Fruit fly (Drosophila melanogaster) whole organism, embryonic: ENCODE results near the gene Smox.

Source experiments
- Aef1 ChIP-seq: fragments of 200-800 bp; sonication (Bioruptor generic); IDR thresholded peaks from 3 replicates; pipeline ENCODE4 v1.3.6; 2022; ENCODE audit warnings: missing biosample characterization, missing genetic modification characterization
- B-H2 ChIP-seq: fragments of 200-800 bp; sonication (Bioruptor generic); optimal IDR thresholded peaks from 2 replicates; lab custom pipeline; 2018; ENCODE audit warnings: missing biosample characterization, mild to moderate bottlenecking, missing genetic modification characterization
- CG11560 ChIP-seq: fragments of 200-800 bp; sonication (Bioruptor generic); IDR thresholded peaks from 3 replicates; pipeline ENCODE4 v1.3.6; 2022; ENCODE audit warnings: missing biosample characterization, missing genetic modification characterization
- CG11723 ChIP-seq: fragments of 200-800 bp; sonication (Bioruptor generic); optimal IDR thresholded peaks from 2 replicates; lab custom pipeline; 2017; ENCODE audit warnings: missing biosample characterization, mild to moderate bottlenecking, missing genetic modification characterization
- CG15011 ChIP-seq: fragments of 200-800 bp; sonication (Bioruptor generic); optimal IDR thresholded peaks from 3 replicates; lab custom pipeline; 2018; ENCODE audit warnings: missing biosample characterization, mild to moderate bottlenecking, missing genetic modification characterization
- CG15073 ChIP-seq: fragments of 200-800 bp; sonication (Bioruptor generic); optimal IDR thresholded peaks from 2 replicates; lab custom pipeline; 2016; ENCODE audit warnings: missing biosample characterization, missing genetic modification characterization
- CG15514 ChIP-seq: fragments of 200-800 bp; sonication (Bioruptor generic); optimal IDR thresholded peaks from 3 replicates; lab custom pipeline; 2017; ENCODE audit warnings: missing biosample characterization, missing genetic modification characterization, mild to moderate bottlenecking, moderate library complexity, missing genetic modification reagents
- CG16815 ChIP-seq: fragments of 200-800 bp; sonication (Bioruptor generic); optimal IDR thresholded peaks from 3 replicates; lab custom pipeline; 2017; ENCODE audit warnings: missing biosample characterization, mild to moderate bottlenecking, missing genetic modification characterization
- CG17361 ChIP-seq: fragments of 200-800 bp; sonication (Bioruptor generic); IDR thresholded peaks from 3 replicates; pipeline ENCODE4 v1.3.6; 2022; ENCODE audit warnings: missing biosample characterization, missing genetic modification characterization
- CG17568 ChIP-seq: fragments of 200-800 bp; sonication (Bioruptor generic); optimal IDR thresholded peaks from 2 replicates; lab custom pipeline; 2018; ENCODE audit warnings: missing biosample characterization, mild to moderate bottlenecking, missing genetic modification characterization, moderate library complexity
- CG34224 ChIP-seq: fragments of 200-800 bp; sonication (Bioruptor generic); IDR thresholded peaks from 3 replicates; pipeline ENCODE4 v1.3.6; 2022; ENCODE audit warnings: missing biosample characterization, missing genetic modification characterization; ENCODE audit not compliant: partially characterized antibody
- CG3726 ChIP-seq: fragments of 200-800 bp; sonication (Bioruptor generic); IDR thresholded peaks from 3 replicates; pipeline ENCODE4, ENCODE4 v1.3.6; 2022; ENCODE audit warnings: missing biosample characterization, missing genetic modification characterization
- CG6813 ChIP-seq: fragments of 200-800 bp; sonication (Bioruptor generic); optimal IDR thresholded peaks from 2 replicates; lab custom pipeline; 2017; ENCODE audit warnings: missing biosample characterization, missing genetic modification characterization, mild to moderate bottlenecking, moderate library complexity, missing genetic modification reagents
- CG9609 ChIP-seq: fragments of 200-800 bp; sonication (Bioruptor generic); optimal IDR thresholded peaks from 3 replicates; lab custom pipeline; 2016; ENCODE audit warnings: missing biosample characterization, missing genetic modification characterization
- CG9727 ChIP-seq: fragments of 200-800 bp; sonication (Bioruptor generic); optimal IDR thresholded peaks from 3 replicates; lab custom pipeline; 2017; ENCODE audit warnings: missing biosample characterization, mild to moderate bottlenecking, missing genetic modification characterization
- CHES-1-like ChIP-seq: fragments of 200-800 bp; sonication (Bioruptor generic); optimal IDR thresholded peaks from 2 replicates; lab custom pipeline; 2016; ENCODE audit warnings: missing biosample characterization, missing genetic modification characterization
- CrebB ChIP-seq: fragments of 200-800 bp; sonication (Bioruptor generic); optimal IDR thresholded peaks from 3 replicates; lab custom pipeline; 2018; ENCODE audit warnings: missing biosample characterization, mild to moderate bottlenecking, missing genetic modification characterization
- Dek ChIP-seq: fragments of 200-800 bp; sonication (Bioruptor generic); optimal IDR thresholded peaks from 3 replicates; lab custom pipeline; 2019; ENCODE audit warnings: missing biosample characterization, mild to moderate bottlenecking, missing genetic modification characterization, moderate library complexity
- Dip3 ChIP-seq: fragments of 200-800 bp; sonication (Bioruptor generic); optimal IDR thresholded peaks from 3 replicates; lab custom pipeline; 2016; ENCODE audit warnings: missing biosample characterization, missing genetic modification characterization
- Doc2 ChIP-seq: fragments of 200-800 bp; sonication (Bioruptor generic); IDR thresholded peaks from 2 replicates; pipeline ENCODE4 v1.3.6; 2022; ENCODE audit warnings: missing biosample characterization, missing genetic modification characterization
- Drgx ChIP-seq: fragments of 200-800 bp; sonication (Bioruptor generic); IDR thresholded peaks from 2 replicates; pipeline ENCODE4 v1.3.6; 2022; ENCODE audit warnings: missing biosample characterization, missing genetic modification characterization
- H2.0 ChIP-seq: fragments of 200-800 bp; sonication (Bioruptor generic); IDR thresholded peaks from 2 replicates; pipeline ENCODE4 v1.3.6; 2022; ENCODE audit warnings: missing biosample characterization, missing genetic modification characterization
- HmgZ ChIP-seq: fragments of 200-800 bp; sonication (Bioruptor generic); optimal IDR thresholded peaks from 2 replicates; lab custom pipeline; 2018; ENCODE audit warnings: missing biosample characterization, mild to moderate bottlenecking, missing genetic modification characterization
- Hmr ChIP-seq: fragments of 200-800 bp; sonication (Bioruptor generic); optimal IDR thresholded peaks from 3 replicates; lab custom pipeline; 2017; ENCODE audit warnings: mild to moderate bottlenecking, missing biosample characterization, missing genetic modification reagents, missing genetic modification characterization
- Hr39 ChIP-seq: fragments of >200 bp; optimal IDR thresholded peaks from 2 replicates; lab custom pipeline; 2017
- Hsf ChIP-seq: fragments of 200-800 bp; sonication (Bioruptor generic); optimal IDR thresholded peaks from 3 replicates; lab custom pipeline; 2016; ENCODE audit warnings: missing biosample characterization, missing genetic modification characterization
- Mes4 ChIP-seq: fragments of 200-800 bp; sonication (Bioruptor generic); optimal IDR thresholded peaks from 2 replicates; lab custom pipeline; 2016; ENCODE audit warnings: missing biosample characterization, missing genetic modification characterization
- Ssrp ChIP-seq: fragments of 200-800 bp; sonication (Bioruptor generic); optimal IDR thresholded peaks from 2 replicates; lab custom pipeline; 2018; ENCODE audit warnings: missing biosample characterization, mild to moderate bottlenecking, missing genetic modification characterization, moderate library complexity
- Tbp ChIP-seq: fragments of >200 bp; optimal IDR thresholded peaks from 2 replicates; lab custom pipeline; 2018; ENCODE audit warnings: missing biosample characterization, missing genetic modification characterization
- amos ChIP-seq: fragments of 200-800 bp; sonication (Bioruptor generic); IDR thresholded peaks from 2 replicates; pipeline ENCODE4 v1.3.6; 2022; ENCODE audit warnings: missing biosample characterization, missing genetic modification characterization; ENCODE audit not compliant: partially characterized antibody
- bowl ChIP-seq: fragments of 200-800 bp; sonication (Bioruptor generic); IDR thresholded peaks from 2 replicates; pipeline ENCODE4 v1.3.6; 2022; ENCODE audit warnings: missing biosample characterization, missing genetic modification characterization
- dpn ChIP-seq, 2 experiments: fragments of 200-800 bp; sonication (Bioruptor generic); optimal IDR thresholded peaks; 3 replicates each; lab custom pipeline; 2016; ENCODE audit warnings: missing biosample characterization in 2 of 2, missing genetic modification characterization in 2 of 2
- eyg ChIP-seq: fragments of 200-800 bp; sonication (Bioruptor generic); optimal IDR thresholded peaks from 3 replicates; lab custom pipeline; 2016; ENCODE audit warnings: missing biosample characterization, missing genetic modification characterization
- fd3F ChIP-seq: fragments of 200-800 bp; sonication (Bioruptor generic); optimal IDR thresholded peaks from 2 replicates; lab custom pipeline; 2018; ENCODE audit warnings: missing biosample characterization, mild to moderate bottlenecking, missing genetic modification characterization, moderate library complexity
- gcm2 ChIP-seq: fragments of 200-800 bp; sonication (Bioruptor generic); optimal IDR thresholded peaks from 2 replicates; lab custom pipeline; 2016; ENCODE audit warnings: missing biosample characterization, missing genetic modification characterization
- her ChIP-seq: fragments of 200-800 bp; sonication (Bioruptor generic); optimal IDR thresholded peaks from 2 replicates; lab custom pipeline; 2016; ENCODE audit warnings: missing biosample characterization, missing genetic modification characterization
- lbe ChIP-seq: fragments of 200-800 bp; sonication (Bioruptor generic); optimal IDR thresholded peaks from 2 replicates; lab custom pipeline; 2016; ENCODE audit warnings: missing biosample characterization, mild to moderate bottlenecking, missing genetic modification characterization
- org-1 ChIP-seq: fragments of 200-800 bp; sonication (Bioruptor generic); optimal IDR thresholded peaks from 2 replicates; lab custom pipeline; 2017; ENCODE audit warnings: missing biosample characterization, missing genetic modification characterization
- pb ChIP-seq: fragments of 200-800 bp; sonication (Bioruptor generic); optimal IDR thresholded peaks from 3 replicates; lab custom pipeline; 2016; ENCODE audit warnings: missing biosample characterization, missing genetic modification characterization
- pfk ChIP-seq: fragments of 200-800 bp; sonication (Bioruptor generic); optimal IDR thresholded peaks from 2 replicates; lab custom pipeline; 2018; ENCODE audit warnings: missing biosample characterization, mild to moderate bottlenecking, missing genetic modification characterization, moderate library complexity
- pita ChIP-seq: fragments of 200-800 bp; sonication (Bioruptor generic); optimal IDR thresholded peaks from 2 replicates; lab custom pipeline; 2017; ENCODE audit warnings: missing biosample characterization, mild to moderate bottlenecking, missing genetic modification characterization
- psq ChIP-seq: fragments of 200-800 bp; sonication (Bioruptor generic); optimal IDR thresholded peaks from 2 replicates; lab custom pipeline; 2017; ENCODE audit warnings: missing biosample characterization, missing genetic modification characterization
- run ChIP-seq: fragments of 200-800 bp; sonication (Bioruptor generic); optimal IDR thresholded peaks from 3 replicates; lab custom pipeline; 2018; ENCODE audit warnings: missing biosample characterization, mild to moderate bottlenecking, missing genetic modification characterization
- scrt ChIP-seq: fragments of 200-800 bp; sonication (Bioruptor generic); optimal IDR thresholded peaks from 2 replicates; lab custom pipeline; 2018; ENCODE audit warnings: missing biosample characterization, mild to moderate bottlenecking, missing genetic modification characterization, moderate library complexity
- sisA ChIP-seq: fragments of 200-800 bp; sonication (Bioruptor generic); IDR thresholded peaks from 2 replicates; pipeline ENCODE4 v1.3.6; 2022; ENCODE audit warnings: missing biosample characterization, missing genetic modification characterization
- tna ChIP-seq: fragments of 200-800 bp; sonication (Bioruptor generic); IDR thresholded peaks from 2 replicates; pipeline ENCODE4 v1.3.6; 2022; ENCODE audit warnings: missing biosample characterization, missing genetic modification characterization; ENCODE audit not compliant: partially characterized antibody
- ttk ChIP-seq: fragments of 200-800 bp; sonication (Bioruptor generic); IDR thresholded peaks from 2 replicates; pipeline ENCODE4 v2.1.2; 2022; ENCODE audit warnings: missing biosample characterization, missing genetic modification characterization
- vvl ChIP-seq: fragments of 200-800 bp; sonication (Bioruptor generic); IDR thresholded peaks from 2 replicates; pipeline ENCODE4 v1.3.6; 2022; ENCODE audit warnings: missing biosample characterization, missing genetic modification characterization
- wek ChIP-seq: fragments of 200-800 bp; sonication (Bioruptor generic); optimal IDR thresholded peaks from 3 replicates; lab custom pipeline; 2018; ENCODE audit warnings: missing biosample characterization, mild to moderate bottlenecking, missing genetic modification characterization, moderate library complexity

Gene Smox

DNA sequence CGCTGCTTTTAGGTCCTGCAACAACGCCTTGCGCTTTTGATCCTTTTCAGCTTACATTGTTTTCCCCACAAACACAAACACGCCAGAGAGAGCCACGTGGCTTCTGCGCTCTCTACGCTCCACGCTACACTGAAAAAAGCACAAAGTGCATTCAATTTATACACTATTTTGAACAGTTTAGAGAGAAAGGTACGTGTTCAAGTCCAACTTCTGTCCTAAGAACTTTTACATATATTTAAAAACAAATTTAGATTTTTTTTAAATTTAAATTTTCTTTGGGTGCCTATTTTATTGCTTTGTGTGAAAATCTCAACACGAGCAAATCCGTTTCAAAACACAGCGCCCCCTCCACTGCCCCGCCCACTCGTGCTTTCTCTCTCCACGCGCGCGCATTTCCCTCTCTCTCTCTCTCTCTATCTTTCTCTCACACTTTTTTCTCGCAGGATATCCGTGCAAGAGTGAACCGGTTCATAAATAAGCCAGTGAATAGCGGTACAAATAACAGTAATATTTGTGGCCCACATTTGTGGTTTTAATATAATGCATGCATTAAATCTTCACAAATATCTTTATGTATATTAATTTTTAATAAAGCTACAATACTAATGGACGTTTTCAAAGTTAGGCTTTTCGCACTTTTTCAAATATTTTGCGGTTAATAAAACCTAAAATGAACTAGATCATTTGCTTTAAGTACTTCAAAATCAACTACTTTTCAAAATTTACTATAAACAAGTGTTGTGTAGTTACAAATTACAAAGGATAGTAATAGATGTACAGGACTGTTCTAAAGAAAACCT is 41.9 kb downstream of the Smox start (continued):
- no peak for TF ChIP-seq Tbp (GFP tag; lab: Kevin White, UChicago)
- peak; percentile 53 for TF ChIP-seq Ssrp
- peak; percentile 86 for TF ChIP-seq scrt (GFP tag; lab: Kevin White, UChicago)
- peak; percentile 76 for TF ChIP-seq Hsf (GFP tag; lab: Kevin White, UChicago)
- no peak for TF ChIP-seq pfk
- TF ChIP-seq B-H2: peak; percentile 31
- TF ChIP-seq CrebB: peak; percentile 74
- TF ChIP-seq CG15011 (GFP tag; lab: Kevin White, UChicago): peak; percentile 57
- peak; percentile 82 for TF ChIP-seq H2.0
- peak; percentile 52 for TF ChIP-seq CG11723
- TF ChIP-seq run (tag; lab: Kevin White, UChicago): peak; percentile 74
- TF ChIP-seq lbe (GFP tag; lab: Kevin White, UChicago): peak; percentile 49
- TF ChIP-seq CG11560 (tag; lab: Robert Waterston, UW): peak; percentile 71
- no peak for TF ChIP-seq CG34224 (GFP tag; lab: Robert Waterston, UW)
- no peak for TF ChIP-seq Hr39 (lab: Kevin White, UChicago)
- TF ChIP-seq CG15073 (GFP tag; lab: Kevin White, UChicago): peak; percentile 41
- peak; percentile 26 for TF ChIP-seq her (GFP tag; lab: Kevin White, UChicago)
- TF ChIP-seq CG15514: peak; percentile 97
- TF ChIP-seq CG17568 (GFP tag; lab: Kevin White, UChicago): peak; percentile 71
- peak; percentile 79; the same call in 1 of the 2 replicates for TF ChIP-seq bowl (GFP tag; lab: Robert Waterston, UW)
- TF ChIP-seq pita: no peak
- no peak for TF ChIP-seq Doc2 (GFP tag; lab: Robert Waterston, UW)
- peak; percentile 92 for TF ChIP-seq vvl
- no peak for TF ChIP-seq eyg (GFP tag; lab: Kevin White, UChicago)
- peak; percentile 13 for TF ChIP-seq CG9609 (GFP tag; lab: Kevin White, UChicago)
- no peak for TF ChIP-seq tna
- peak; percentile 74 for TF ChIP-seq fd3F (GFP tag; lab: Kevin White, UChicago)
- peak; percentile 57 to 75 for TF ChIP-seq dpn (GFP tag; optimal IDR thresholded peaks at IDR 0.05; lab: Kevin White, UChicago)
- TF ChIP-seq Aef1: peak; percentile 81
- TF ChIP-seq psq: peak; percentile 46
- TF ChIP-seq Dip3 (GFP tag; lab: Kevin White, UChicago): peak; percentile 42
- peak; percentile 78; the same call in 1 of the 3 replicates for TF ChIP-seq CG3726
- TF ChIP-seq sisA (GFP tag; lab: Robert Waterston, UW): peak; percentile 85
- peak; percentile 86 for TF ChIP-seq Dek
- TF ChIP-seq Drgx (GFP tag; lab: Robert Waterston, UW): peak; percentile 91
- peak; percentile 4 for TF ChIP-seq gcm2
- peak; percentile 17 for TF ChIP-seq pb (GFP tag; lab: Kevin White, UChicago)
- TF ChIP-seq ttk (GFP tag; lab: Robert Waterston, UW): peak; percentile 74
- peak; percentile 29 for TF ChIP-seq CHES-1-like (GFP tag; lab: Kevin White, UChicago)
- TF ChIP-seq HmgZ (tag; lab: Kevin White, UChicago): peak; percentile 75
- no peak for TF ChIP-seq amos (GFP tag; lab: Robert Waterston, UW)
- peak; percentile 81 for TF ChIP-seq CG6813 (GFP tag; lab: Kevin White, UChicago)
- TF ChIP-seq Hmr (GFP tag; lab: Kevin White, UChicago): peak; percentile 92
- peak; percentile 26 for TF ChIP-seq Mes4 (GFP tag; lab: Kevin White, UChicago)
- TF ChIP-seq CG17361 (GFP tag; lab: Robert Waterston, UW): peak; percentile 85
- peak; percentile 70 for TF ChIP-seq org-1 (GFP tag; lab: Kevin White, UChicago)
- no peak for TF ChIP-seq wek
- peak; percentile 61 for TF ChIP-seq CG16815 (GFP tag; lab: Kevin White, UChicago)
- peak; percentile 82 for TF ChIP-seq CG9727 (GFP tag; lab: Kevin White, UChicago)
